Fruit fly (Drosophila melanogaster) whole organism, embryonic: Measurements from ENCODE around the gene LysS.

Experiments
- ATbp ChIP-seq: fragments of 200-800 bp; sonication (Bioruptor generic); optimal IDR thresholded peaks from 2 replicates; lab custom pipeline; 2017; ENCODE audit warnings: missing biosample characterization, mild to moderate bottlenecking, missing genetic modification characterization, missing genetic modification reagents
- Atf6 ChIP-seq: fragments of 200-800 bp; sonication (Bioruptor generic); IDR thresholded peaks from 2 replicates; pipeline ENCODE4 v1.3.6; 2022; ENCODE audit warnings: missing biosample characterization, missing genetic modification characterization
- C15 ChIP-seq: fragments of 200-800 bp; sonication (Bioruptor generic); IDR thresholded peaks from 3 replicates; pipeline ENCODE4 v1.3.6; 2022; ENCODE audit warnings: missing biosample characterization, missing genetic modification characterization
- CG1024 ChIP-seq: fragments of 200-800 bp; sonication (Bioruptor generic); IDR thresholded peaks from 2 replicates; pipeline ENCODE4 v1.3.6; 2022; ENCODE audit warnings: missing biosample characterization, missing genetic modification characterization
- CG11085 ChIP-seq: fragments of 200-800 bp; sonication (Bioruptor generic); IDR thresholded peaks from 2 replicates; pipeline ENCODE4 v1.3.6; 2022; ENCODE audit warnings: missing biosample characterization, missing genetic modification characterization
- CG11093 ChIP-seq: fragments of 200-800 bp; sonication (Bioruptor generic); IDR thresholded peaks from 3 replicates; pipeline ENCODE4 v1.3.6; 2022; ENCODE audit warnings: missing biosample characterization, missing genetic modification characterization
- CG11504 ChIP-seq: fragments of 200-800 bp; sonication (Bioruptor generic); optimal IDR thresholded peaks from 3 replicates; lab custom pipeline; 2019; ENCODE audit warnings: missing biosample characterization, mild to moderate bottlenecking, missing genetic modification characterization, moderate library complexity
- CG12769 ChIP-seq: fragments of 200-800 bp; sonication (Bioruptor generic); optimal IDR thresholded peaks from 2 replicates; lab custom pipeline; 2019; ENCODE audit warnings: missing biosample characterization, mild to moderate bottlenecking, missing genetic modification characterization, moderate library complexity
- CG13296 ChIP-seq: fragments of 200-800 bp; sonication (Bioruptor generic); optimal IDR thresholded peaks from 3 replicates; lab custom pipeline; 2018; ENCODE audit warnings: missing biosample characterization, mild to moderate bottlenecking, missing genetic modification characterization
- CG13894 ChIP-seq: fragments of 200-800 bp; sonication (Bioruptor generic); optimal IDR thresholded peaks from 3 replicates; lab custom pipeline; 2018; ENCODE audit warnings: missing biosample characterization, mild to moderate bottlenecking, missing genetic modification characterization, moderate library complexity
- CG14667 ChIP-seq: fragments of 200-800 bp; sonication (Bioruptor generic); IDR thresholded peaks from 2 replicates; pipeline ENCODE4 v1.3.6; 2022; ENCODE audit warnings: missing biosample characterization, missing genetic modification characterization
- CG15011 ChIP-seq: fragments of 200-800 bp; sonication (Bioruptor generic); optimal IDR thresholded peaks from 3 replicates; lab custom pipeline; 2018; ENCODE audit warnings: missing biosample characterization, mild to moderate bottlenecking, missing genetic modification characterization
- CG15269 ChIP-seq: fragments of 200-800 bp; sonication (Bioruptor generic); optimal IDR thresholded peaks from 2 replicates; lab custom pipeline; 2018; ENCODE audit warnings: missing biosample characterization, mild to moderate bottlenecking, missing genetic modification characterization, moderate library complexity
- CG16779 ChIP-seq: fragments of 200-800 bp; sonication (Bioruptor generic); IDR thresholded peaks from 2 replicates; pipeline ENCODE4 v1.3.6; 2022; ENCODE audit warnings: missing biosample characterization, missing genetic modification characterization
- CG16813 ChIP-seq: fragments of 200-800 bp; sonication (Bioruptor generic); IDR thresholded peaks from 3 replicates; pipeline ENCODE4 v1.3.6; 2022; ENCODE audit warnings: missing biosample characterization, missing genetic modification characterization; ENCODE audit not compliant: partially characterized antibody
- CG17328 ChIP-seq: fragments of 200-800 bp; sonication (Bioruptor generic); IDR thresholded peaks from 2 replicates; pipeline ENCODE4 v1.3.6; 2022; ENCODE audit warnings: missing biosample characterization, missing genetic modification characterization
- CG18619 ChIP-seq: fragments of 200-800 bp; sonication (Bioruptor generic); optimal IDR thresholded peaks from 3 replicates; lab custom pipeline; 2017; ENCODE audit warnings: missing biosample characterization, mild to moderate bottlenecking, missing genetic modification characterization
- CG2199 ChIP-seq: fragments of 200-800 bp; sonication (Bioruptor generic); IDR thresholded peaks from 3 replicates; pipeline ENCODE4 v1.3.6; 2022; ENCODE audit warnings: missing biosample characterization, missing genetic modification characterization
- CG2712 ChIP-seq: fragments of 200-800 bp; optimal IDR thresholded peaks from 3 replicates; lab custom pipeline; 2019; ENCODE audit warnings: missing biosample characterization, mild to moderate bottlenecking, missing genetic modification characterization, moderate library complexity
- CG31365 ChIP-seq: fragments of 200-800 bp; sonication (Bioruptor generic); optimal IDR thresholded peaks from 2 replicates; lab custom pipeline; 2018; ENCODE audit warnings: missing biosample characterization, mild to moderate bottlenecking, missing genetic modification characterization
- CG34224 ChIP-seq: fragments of 200-800 bp; sonication (Bioruptor generic); IDR thresholded peaks from 3 replicates; pipeline ENCODE4 v1.3.6; 2022; ENCODE audit warnings: missing biosample characterization, missing genetic modification characterization; ENCODE audit not compliant: partially characterized antibody
- CG4424 ChIP-seq: fragments of 200-800 bp; sonication (Bioruptor generic); optimal IDR thresholded peaks from 3 replicates; lab custom pipeline; 2016; ENCODE audit warnings: missing biosample characterization, missing genetic modification characterization
- CG5245 ChIP-seq: fragments of 200-800 bp; sonication (Bioruptor generic); optimal IDR thresholded peaks from 3 replicates; lab custom pipeline; 2016; ENCODE audit warnings: missing biosample characterization, missing genetic modification characterization
- CG7928 ChIP-seq: fragments of 200-800 bp; sonication (Bioruptor generic); optimal IDR thresholded peaks from 2 replicates; lab custom pipeline; 2017; ENCODE audit warnings: missing biosample characterization, mild to moderate bottlenecking, missing genetic modification characterization
- CG8944 ChIP-seq: fragments of 200-800 bp; sonication (Bioruptor generic); optimal IDR thresholded peaks from 3 replicates; lab custom pipeline; 2016; ENCODE audit warnings: missing biosample characterization, missing genetic modification characterization
- D19B ChIP-seq: fragments of 200-800 bp; sonication (Bioruptor generic); optimal IDR thresholded peaks from 2 replicates; lab custom pipeline; 2017; ENCODE audit warnings: missing biosample characterization, mild to moderate bottlenecking, missing genetic modification characterization
- Dp ChIP-seq: fragments of 200-800 bp; sonication (Bioruptor generic); optimal IDR thresholded peaks from 2 replicates; lab custom pipeline; 2018; ENCODE audit warnings: missing biosample characterization, mild to moderate bottlenecking, missing genetic modification characterization, moderate library complexity
- Hr51 ChIP-seq, 2 experiments: fragments of 200-800 bp; sonication (Bioruptor generic); optimal IDR thresholded peaks; 2 replicates in 1 of 2; 3 replicates in 1 of 2; lab custom pipeline; 2016 to 2018; ENCODE audit warnings: missing biosample characterization in 2 of 2, missing genetic modification characterization in 2 of 2, mild to moderate bottlenecking in 1 of 2, moderate library complexity in 1 of 2
- Rfx ChIP-seq: fragments of 200-800 bp; sonication (Bioruptor generic); IDR thresholded peaks from 2 replicates; pipeline ENCODE4 v1.3.6; 2022; ENCODE audit warnings: missing biosample characterization, missing genetic modification characterization
- ara ChIP-seq: fragments of 200-800 bp; sonication (Bioruptor generic); IDR thresholded peaks from 2 replicates; pipeline ENCODE4 v1.3.6; 2022; ENCODE audit warnings: missing biosample characterization, missing genetic modification characterization
- bab2 ChIP-seq: fragments of 200-800 bp; sonication (Bioruptor generic); optimal IDR thresholded peaks from 2 replicates; lab custom pipeline; 2016; ENCODE audit warnings: missing biosample characterization, missing genetic modification characterization
- btn ChIP-seq: fragments of 200-800 bp; sonication (Bioruptor generic); optimal IDR thresholded peaks from 2 replicates; lab custom pipeline; 2016; ENCODE audit warnings: missing biosample characterization, missing genetic modification characterization
- cas ChIP-seq: fragments of 200-800 bp; sonication (Bioruptor generic); IDR thresholded peaks from 2 replicates; pipeline ENCODE4 v1.3.6; 2022; ENCODE audit warnings: missing biosample characterization, missing genetic modification characterization
- chinmo ChIP-seq: fragments of 200-800 bp; sonication (Bioruptor generic); IDR thresholded peaks from 4 replicates; pipeline ENCODE4 v1.3.6; 2022; ENCODE audit warnings: missing biosample characterization, missing genetic modification characterization; ENCODE audit not compliant: partially characterized antibody
- eyg ChIP-seq: fragments of 200-800 bp; sonication (Bioruptor generic); optimal IDR thresholded peaks from 3 replicates; lab custom pipeline; 2016; ENCODE audit warnings: missing biosample characterization, missing genetic modification characterization
- ham ChIP-seq: fragments of 200-800 bp; sonication (Bioruptor generic); IDR thresholded peaks from 2 replicates; pipeline ENCODE4 v1.3.6; 2022; ENCODE audit warnings: missing biosample characterization, missing genetic modification characterization
- inv ChIP-seq: fragments of 200-800 bp; sonication (Bioruptor generic); IDR thresholded peaks from 2 replicates; pipeline ENCODE4 v1.3.6; 2022; ENCODE audit warnings: missing biosample characterization, missing genetic modification characterization; ENCODE audit not compliant: partially characterized antibody
- ken ChIP-seq: fragments of 200-800 bp; sonication (Bioruptor generic); IDR thresholded peaks from 3 replicates; pipeline ENCODE4 v1.3.6; 2022; ENCODE audit warnings: missing biosample characterization, missing genetic modification characterization
- pan ChIP-seq, 4 experiments: fragments of >200 bp in 3 of 4; fragments of 200-800 bp in 1 of 4; sonication (Bioruptor generic) in 1 of 4; optimal IDR thresholded peaks in 3 of 4; IDR thresholded peaks in 1 of 4; 2 replicates each; pipeline versions ENCODE4 v1.3.6 to Lab custom; 2017 to 2022; ENCODE audit warnings: missing biosample characterization in 2 of 4, missing genetic modification characterization in 2 of 4, mixed read lengths in 1 of 4
- prd ChIP-seq, 3 experiments: fragments of >200 bp in 2 of 3; fragments of 200-800 bp in 1 of 3; sonication (Bioruptor generic) in 1 of 3; optimal IDR thresholded peaks in 2 of 3; IDR thresholded peaks in 1 of 3; 2 replicates in 2 of 3; 3 replicates in 1 of 3; pipeline versions ENCODE4 v1.3.6 to Lab custom; 2017 to 2022; ENCODE audit warnings: missing biosample characterization in 1 of 3, missing genetic modification characterization in 1 of 3
- ranshi ChIP-seq: fragments of 200-800 bp; sonication (Bioruptor generic); IDR thresholded peaks from 2 replicates; pipeline ENCODE4 v1.3.6; 2022; ENCODE audit warnings: missing biosample characterization, missing genetic modification characterization
- ro ChIP-seq: fragments of 200-800 bp; sonication (Bioruptor generic); IDR thresholded peaks from 2 replicates; pipeline ENCODE4 v1.3.6; 2022; ENCODE audit warnings: missing biosample characterization, missing genetic modification characterization
- sqz ChIP-seq: fragments of 200-800 bp; sonication (Bioruptor generic); optimal IDR thresholded peaks from 3 replicates; lab custom pipeline; 2018; ENCODE audit warnings: missing biosample characterization, mild to moderate bottlenecking, missing genetic modification characterization
- ssp ChIP-seq: fragments of 200-800 bp; sonication (Bioruptor generic); IDR thresholded peaks from 2 replicates; pipeline ENCODE4 v1.3.6; 2022; ENCODE audit warnings: missing biosample characterization, missing genetic modification characterization
- sug ChIP-seq: fragments of 200-800 bp; optimal IDR thresholded peaks from 2 replicates; lab custom pipeline; 2019; ENCODE audit warnings: missing biosample characterization, mild to moderate bottlenecking, missing genetic modification characterization, moderate library complexity
- tap ChIP-seq: fragments of 200-800 bp; optimal IDR thresholded peaks from 3 replicates; lab custom pipeline; 2019; ENCODE audit warnings: missing biosample characterization, mild to moderate bottlenecking, missing genetic modification characterization, moderate library complexity
- vnd ChIP-seq: fragments of 200-800 bp; sonication (Bioruptor generic); IDR thresholded peaks from 3 replicates; pipeline ENCODE4 v1.3.6; 2022; ENCODE audit warnings: missing biosample characterization, missing genetic modification characterization; ENCODE audit not compliant: partially characterized antibody
- zen2 ChIP-seq: fragments of 200-800 bp; sonication (Bioruptor generic); IDR thresholded peaks from 3 replicates; pipeline ENCODE4 v1.3.6; 2022; ENCODE audit warnings: missing biosample characterization, missing genetic modification characterization; ENCODE audit not compliant: partially characterized antibody

LysS gene

dm6 chr3L:1188936-1189659 is 38.4 kb upstream of the LysS start, which contains the start of gene CG13912 (continued):
- TF ChIP-seq CG17328 (GFP tag; lab: Robert Waterston, UW): no peak
- TF ChIP-seq chinmo: peak; percentile 84; the same call in 3 of the 4 replicates
- TF ChIP-seq CG4424 (GFP tag; lab: Kevin White, UChicago): no peak
- TF ChIP-seq btn: no peak
- no peak for TF ChIP-seq ssp
- TF ChIP-seq CG5245 (GFP tag; lab: Kevin White, UChicago): no peak
- no peak for TF ChIP-seq Atf6 (GFP tag; lab: Robert Waterston, UW)
- no peak for TF ChIP-seq CG11085
- peak; percentile 9 for TF ChIP-seq CG12769
- no peak for TF ChIP-seq eyg (GFP tag; lab: Kevin White, UChicago)
- no peak for TF ChIP-seq vnd
- TF ChIP-seq sug (tag; lab: Kevin White, UChicago): peak; percentile 92
- no peak for TF ChIP-seq CG7928 (GFP tag; lab: Kevin White, UChicago)
- no peak for TF ChIP-seq ATbp
- peak; percentile 6; the same call in 1 of the 3 replicates for TF ChIP-seq CG16813 (GFP tag; lab: Robert Waterston, UW)
- no peak for TF ChIP-seq inv (GFP tag; lab: Robert Waterston, UW)
- no peak for TF ChIP-seq ara
- TF ChIP-seq CG15011 (GFP tag; lab: Kevin White, UChicago): no peak
- peak; percentile 33 for TF ChIP-seq CG13296 (GFP tag; lab: Kevin White, UChicago)
- no peak for TF ChIP-seq CG18619 (GFP tag; lab: Kevin White, UChicago)
- no peak for TF ChIP-seq CG1024
- no peak for TF ChIP-seq CG34224
- no peak for TF ChIP-seq zen2 (GFP tag; lab: Robert Waterston, UW)
- 0 out of 2 replicates have a peak, but pooled peaks have one; percentile 14 for TF ChIP-seq ranshi (GFP tag; lab: Robert Waterston, UW)
- peak; percentile 19 for TF ChIP-seq Dp (GFP tag; lab: Kevin White, UChicago)
- TF ChIP-seq CG8944 (GFP tag; lab: Kevin White, UChicago): no peak
- no peak for TF ChIP-seq CG14667
- peak; percentile 90; the same call in 2 of the 3 replicates for TF ChIP-seq CG2199 (GFP tag; lab: Robert Waterston, UW)

dm6 chr3L:1193123-1193844 is 34.3 kb upstream of the LysS start, which contains the start of gene Trhn:
Trhn (minus strand) TSS chr3L:1193173.
- no peak for TF ChIP-seq sqz (GFP tag; lab: Kevin White, UChicago)
- peak; percentile 7 for TF ChIP-seq CG15269 (tag; lab: Kevin White, UChicago)
- no peak for TF ChIP-seq CG11093 (GFP tag; lab: Robert Waterston, UW)
- no peak; the same call in 1 of the 2 replicates for TF ChIP-seq Rfx (GFP tag; lab: Robert Waterston, UW)
- TF ChIP-seq ranshi (GFP tag; lab: Robert Waterston, UW): no peak
- TF ChIP-seq CG31365 (tag; lab: Kevin White, UChicago): no peak
- TF ChIP-seq CG16779 (GFP tag; lab: Robert Waterston, UW): no peak
- TF ChIP-seq bab2 (GFP tag; lab: Kevin White, UChicago): no peak
- no peak for TF ChIP-seq pan (optimal IDR thresholded peaks at IDR 0.05; lab: Kevin White, UChicago)
- peak in 1 of 2 experiments; percentile 15 for TF ChIP-seq pan (GFP tag; optimal IDR thresholded peaks at IDR 0.05 in 1 of 2, IDR thresholded peaks at IDR 0.05 in 1 of 2)
- peak; percentile 52 for TF ChIP-seq CG13894 (tag; lab: Kevin White, UChicago)
- no peak for TF ChIP-seq prd (optimal IDR thresholded peaks at IDR 0.05; lab: Kevin White, UChicago)
- no peak for TF ChIP-seq prd (GFP tag; IDR thresholded peaks at IDR 0.05; lab: Robert Waterston, UW)
- TF ChIP-seq D19B: no peak
- peak; percentile 18 for TF ChIP-seq tap (tag; lab: Kevin White, UChicago)
- no peak for TF ChIP-seq ken (GFP tag; lab: Robert Waterston, UW)
- no peak for TF ChIP-seq cas
- no peak for TF ChIP-seq ro (GFP tag; lab: Robert Waterston, UW)
- TF ChIP-seq Hr51 (GFP tag; optimal IDR thresholded peaks at IDR 0.05; lab: Kevin White, UChicago): peak in 1 of 2 experiments; percentile 41
- peak; percentile 53 for TF ChIP-seq CG11504 (tag; lab: Kevin White, UChicago)
- TF ChIP-seq ham (GFP tag; lab: Robert Waterston, UW): no peak
- TF ChIP-seq CG2712 (tag; lab: Kevin White, UChicago): peak; percentile 34
- no peak for TF ChIP-seq C15 (GFP tag; lab: Robert Waterston, UW)
